Fruit fly (Drosophila melanogaster) whole organism, embryonic: Measurements from ENCODE around the gene CG14131.
A peak's percentile ranks its signal among the peaks of the same experiment; 100 is the strongest.

Source experiments
- Atf3 ChIP-seq: fragments of 200-800 bp; sonication (Bioruptor generic); optimal IDR thresholded peaks from 3 replicates; lab custom pipeline; 2016; ENCODE audit warnings: missing biosample characterization, missing genetic modification characterization
- BEAF-32 ChIP-seq: fragments of 200-800 bp; sonication (Bioruptor generic); optimal IDR thresholded peaks from 3 replicates; lab custom pipeline; 2017; ENCODE audit warnings: missing biosample characterization, missing genetic modification characterization, mild to moderate bottlenecking, moderate library complexity, missing genetic modification reagents
- BtbVII ChIP-seq: fragments of 200-800 bp; sonication (Bioruptor generic); optimal IDR thresholded peaks from 3 replicates; lab custom pipeline; 2017; ENCODE audit warnings: missing biosample characterization, mild to moderate bottlenecking, missing genetic modification characterization
- CG10267 ChIP-seq: fragments of 200-800 bp; sonication (Bioruptor generic); optimal IDR thresholded peaks from 2 replicates; lab custom pipeline; 2018; ENCODE audit warnings: missing biosample characterization, mild to moderate bottlenecking, missing genetic modification characterization, moderate library complexity
- CG10431 ChIP-seq: fragments of 200-800 bp; sonication (Bioruptor generic); optimal IDR thresholded peaks from 3 replicates; lab custom pipeline; 2018; ENCODE audit warnings: missing biosample characterization, mild to moderate bottlenecking, missing genetic modification characterization
- CG11456 ChIP-seq: fragments of 200-800 bp; sonication (Bioruptor generic); IDR thresholded peaks from 3 replicates; pipeline ENCODE4 v1.3.6; 2022; ENCODE audit warnings: missing biosample characterization, missing genetic modification characterization
- CG12391 ChIP-seq: fragments of 200-800 bp; sonication (Bioruptor generic); optimal IDR thresholded peaks from 3 replicates; lab custom pipeline; 2018; ENCODE audit warnings: missing biosample characterization, mild to moderate bottlenecking, missing genetic modification characterization, moderate library complexity
- CG1529 ChIP-seq: fragments of 200-800 bp; sonication (Bioruptor generic); optimal IDR thresholded peaks from 3 replicates; lab custom pipeline; 2018; ENCODE audit warnings: missing biosample characterization, missing genetic modification characterization
- CG1602 ChIP-seq: fragments of 200-800 bp; sonication (Bioruptor generic); optimal IDR thresholded peaks from 3 replicates; lab custom pipeline; 2016; ENCODE audit warnings: missing biosample characterization, missing genetic modification characterization
- CG16863 ChIP-seq: fragments of 200-800 bp; sonication (Bioruptor generic); optimal IDR thresholded peaks from 3 replicates; lab custom pipeline; 2016; ENCODE audit warnings: missing biosample characterization, missing genetic modification characterization
- CG17328 ChIP-seq: fragments of 200-800 bp; sonication (Bioruptor generic); IDR thresholded peaks from 2 replicates; pipeline ENCODE4 v1.3.6; 2022; ENCODE audit warnings: missing biosample characterization, missing genetic modification characterization
- CG18764 ChIP-seq: fragments of 200-800 bp; sonication (Bioruptor generic); optimal IDR thresholded peaks from 3 replicates; lab custom pipeline; 2016; ENCODE audit warnings: missing biosample characterization, missing genetic modification characterization
- CG2199 ChIP-seq: fragments of 200-800 bp; sonication (Bioruptor generic); IDR thresholded peaks from 3 replicates; pipeline ENCODE4 v1.3.6; 2022; ENCODE audit warnings: missing biosample characterization, missing genetic modification characterization
- CG2678 ChIP-seq: fragments of 200-800 bp; sonication (Bioruptor generic); optimal IDR thresholded peaks from 3 replicates; lab custom pipeline; 2019; ENCODE audit warnings: missing biosample characterization, mild to moderate bottlenecking, missing genetic modification characterization, moderate library complexity
- CG32532 ChIP-seq: fragments of 200-800 bp; sonication (Bioruptor generic); IDR thresholded peaks from 2 replicates; pipeline ENCODE4 v1.3.6; 2022; ENCODE audit warnings: missing biosample characterization, missing genetic modification characterization
- CG6175 ChIP-seq: fragments of 200-800 bp; sonication (Bioruptor generic); IDR thresholded peaks from 3 replicates; pipeline ENCODE4 v1.3.6; 2022; ENCODE audit warnings: missing biosample characterization, missing genetic modification characterization
- CG8359 ChIP-seq: fragments of 200-800 bp; sonication (Bioruptor generic); optimal IDR thresholded peaks from 2 replicates; lab custom pipeline; 2017; ENCODE audit warnings: missing biosample characterization, mild to moderate bottlenecking, missing genetic modification characterization, borderline replicate concordance
- D19B ChIP-seq: fragments of 200-800 bp; sonication (Bioruptor generic); optimal IDR thresholded peaks from 2 replicates; lab custom pipeline; 2017; ENCODE audit warnings: missing biosample characterization, mild to moderate bottlenecking, missing genetic modification characterization
- Dref ChIP-seq: fragments of 200-800 bp; sonication (Bioruptor generic); IDR thresholded peaks from 2 replicates; pipeline ENCODE4 v1.3.6; 2022; ENCODE audit warnings: missing biosample characterization, missing genetic modification characterization
- Fer2 ChIP-seq: fragments of 200-800 bp; sonication (Bioruptor generic); optimal IDR thresholded peaks from 2 replicates; lab custom pipeline; 2018; ENCODE audit warnings: missing biosample characterization, mild to moderate bottlenecking, missing genetic modification characterization, moderate library complexity
- HLH3B ChIP-seq: fragments of 200-800 bp; sonication (Bioruptor generic); IDR thresholded peaks from 2 replicates; pipeline ENCODE4 v1.3.6; 2022; ENCODE audit warnings: missing biosample characterization, missing genetic modification characterization
- Hmx ChIP-seq: fragments of 200-800 bp; sonication (Bioruptor generic); optimal IDR thresholded peaks from 2 replicates; lab custom pipeline; 2016; ENCODE audit warnings: missing biosample characterization, missing genetic modification characterization
- Hr51 ChIP-seq, 2 experiments: fragments of 200-800 bp; sonication (Bioruptor generic); optimal IDR thresholded peaks; 2 replicates in 1 of 2; 3 replicates in 1 of 2; lab custom pipeline; 2016 to 2018; ENCODE audit warnings: missing biosample characterization in 2 of 2, missing genetic modification characterization in 2 of 2, mild to moderate bottlenecking in 1 of 2, moderate library complexity in 1 of 2
- Lhr ChIP-seq: fragments of 200-800 bp; sonication (Bioruptor generic); optimal IDR thresholded peaks from 3 replicates; lab custom pipeline; 2017; ENCODE audit warnings: mild to moderate bottlenecking, missing biosample characterization, missing genetic modification reagents, missing genetic modification characterization
- Neu2 ChIP-seq: fragments of 200-800 bp; sonication (Bioruptor generic); optimal IDR thresholded peaks from 3 replicates; lab custom pipeline; 2016; ENCODE audit warnings: missing biosample characterization, missing genetic modification characterization, borderline replicate concordance
- Oaz ChIP-seq: fragments of 200-800 bp; sonication (Bioruptor generic); IDR thresholded peaks from 2 replicates; pipeline ENCODE4 v1.3.6; 2022; ENCODE audit warnings: missing biosample characterization, missing genetic modification characterization
- Optix ChIP-seq: fragments of 200-800 bp; sonication (Bioruptor generic); IDR thresholded peaks from 3 replicates; pipeline ENCODE4 v1.3.6; 2022; ENCODE audit warnings: missing biosample characterization, missing genetic modification characterization
- Sox100B ChIP-seq: fragments of 200-800 bp; sonication (Bioruptor generic); optimal IDR thresholded peaks from 3 replicates; lab custom pipeline; 2018; ENCODE audit warnings: missing biosample characterization, mild to moderate bottlenecking, missing genetic modification characterization
- Ssrp ChIP-seq: fragments of 200-800 bp; sonication (Bioruptor generic); optimal IDR thresholded peaks from 2 replicates; lab custom pipeline; 2018; ENCODE audit warnings: missing biosample characterization, mild to moderate bottlenecking, missing genetic modification characterization, moderate library complexity
- ato ChIP-seq: fragments of 200-800 bp; sonication (Bioruptor generic); IDR thresholded peaks from 2 replicates; pipeline ENCODE4 v1.3.6; 2022; ENCODE audit warnings: missing biosample characterization, missing genetic modification characterization; ENCODE audit not compliant: partially characterized antibody
- bsh ChIP-seq, 2 experiments: fragments of 200-800 bp; sonication (Bioruptor generic); optimal IDR thresholded peaks; 2 replicates each; lab custom pipeline; 2017 to 2018; ENCODE audit warnings: mild to moderate bottlenecking in 2 of 2, missing biosample characterization in 2 of 2, missing genetic modification characterization in 2 of 2, moderate library complexity in 1 of 2
- cad ChIP-seq: fragments of >200 bp; optimal IDR thresholded peaks from 2 replicates; lab custom pipeline; 2017; ENCODE audit warnings: missing biosample characterization, missing genetic modification characterization
- chinmo ChIP-seq: fragments of 200-800 bp; sonication (Bioruptor generic); IDR thresholded peaks from 4 replicates; pipeline ENCODE4 v1.3.6; 2022; ENCODE audit warnings: missing biosample characterization, missing genetic modification characterization; ENCODE audit not compliant: partially characterized antibody
- chn ChIP-seq: fragments of 200-800 bp; sonication (Bioruptor generic); optimal IDR thresholded peaks from 2 replicates; lab custom pipeline; 2016; ENCODE audit warnings: missing biosample characterization, missing genetic modification characterization
- dan ChIP-seq: fragments of 200-800 bp; sonication (Bioruptor generic); IDR thresholded peaks from 2 replicates; pipeline ENCODE4 v1.3.6; 2022; ENCODE audit warnings: missing biosample characterization, missing genetic modification characterization
- dpn ChIP-seq, 2 experiments: fragments of 200-800 bp; sonication (Bioruptor generic); optimal IDR thresholded peaks; 3 replicates each; lab custom pipeline; 2016; ENCODE audit warnings: missing biosample characterization in 2 of 2, missing genetic modification characterization in 2 of 2
- en ChIP-seq: fragments of 200-800 bp; sonication (Bioruptor generic); optimal IDR thresholded peaks from 2 replicates; lab custom pipeline; 2016; ENCODE audit warnings: missing biosample characterization, missing genetic modification characterization
- esg ChIP-seq: fragments of 200-800 bp; sonication (Bioruptor generic); conservative IDR thresholded peaks from 2 replicates; pipeline ENCODE4 v1.3.6; 2022; ENCODE audit warnings: missing biosample characterization, missing genetic modification characterization
- grn ChIP-seq: fragments of 200-800 bp; sonication (Bioruptor generic); optimal IDR thresholded peaks from 3 replicates; lab custom pipeline; 2017; ENCODE audit warnings: missing biosample characterization, missing genetic modification characterization
- h ChIP-seq: fragments of >200 bp; optimal IDR thresholded peaks from 2 replicates; lab custom pipeline; 2017
- hkb ChIP-seq, 2 experiments: fragments of 200-800 bp in 1 of 2; fragments of >200 bp in 1 of 2; sonication (Bioruptor generic) in 1 of 2; IDR thresholded peaks in 1 of 2; optimal IDR thresholded peaks in 1 of 2; 2 replicates each; pipeline versions ENCODE4 v1.3.6 to Lab custom; 2017 to 2022; ENCODE audit warnings: missing biosample characterization in 1 of 2, missing genetic modification characterization in 1 of 2
- insv ChIP-seq, 2 experiments: fragments of 200-800 bp; sonication (Bioruptor generic); optimal IDR thresholded peaks; 3 replicates each; lab custom pipeline; 2016 to 2018; ENCODE audit warnings: missing biosample characterization in 2 of 2, missing genetic modification characterization in 2 of 2
- kah ChIP-seq: fragments of 200-800 bp; sonication (Bioruptor generic); optimal IDR thresholded peaks from 2 replicates; lab custom pipeline; 2018; ENCODE audit warnings: missing biosample characterization, mild to moderate bottlenecking, missing genetic modification characterization
- mam ChIP-seq: fragments of 200-800 bp; sonication (Bioruptor generic); optimal IDR thresholded peaks from 3 replicates; lab custom pipeline; 2016; ENCODE audit warnings: missing biosample characterization, missing genetic modification characterization
- odd ChIP-seq: fragments of 200-800 bp; sonication (Bioruptor generic); optimal IDR thresholded peaks from 2 replicates; lab custom pipeline; 2017; ENCODE audit warnings: missing biosample characterization, mild to moderate bottlenecking, missing genetic modification characterization
- pho ChIP-seq: fragments of 200-800 bp; sonication (Bioruptor generic); optimal IDR thresholded peaks from 2 replicates; lab custom pipeline; 2016; ENCODE audit warnings: missing biosample characterization, missing genetic modification characterization
- sisA ChIP-seq: fragments of 200-800 bp; sonication (Bioruptor generic); IDR thresholded peaks from 2 replicates; pipeline ENCODE4 v1.3.6; 2022; ENCODE audit warnings: missing biosample characterization, missing genetic modification characterization
- sna ChIP-seq: fragments of 200-800 bp; sonication (Bioruptor generic); IDR thresholded peaks from 2 replicates; pipeline ENCODE4 v1.3.6; 2022; ENCODE audit warnings: missing biosample characterization, missing genetic modification characterization; ENCODE audit not compliant: partially characterized antibody
- stwl ChIP-seq: fragments of 200-800 bp; sonication (Bioruptor generic); optimal IDR thresholded peaks from 3 replicates; lab custom pipeline; 2018; ENCODE audit warnings: missing biosample characterization, mild to moderate bottlenecking, missing genetic modification characterization, moderate library complexity
- vfl ChIP-seq: fragments of 200-800 bp; sonication (Bioruptor generic); optimal IDR thresholded peaks from 2 replicates; lab custom pipeline; 2016; ENCODE audit warnings: missing biosample characterization, missing genetic modification characterization

CG14131 gene

dm6 chr3L:11825560-11826153 lies 48.8 kb downstream of the CG14131 start, which contains the start of gene CG32095 (continued):
- TF ChIP-seq grn (GFP tag; lab: Kevin White, UChicago) = no peak
- TF ChIP-seq CG1529 (GFP tag; lab: Kevin White, UChicago) = no peak
- TF ChIP-seq en (GFP tag; lab: Kevin White, UChicago) = no peak
- no peak for TF ChIP-seq BtbVII (GFP tag; lab: Kevin White, UChicago)
- TF ChIP-seq Hmx (GFP tag; lab: Kevin White, UChicago) = no peak
- TF ChIP-seq bsh (GFP tag; optimal IDR thresholded peaks at IDR 0.05; lab: Kevin White, UChicago) = no peak
- TF ChIP-seq BEAF-32 (GFP tag; lab: Kevin White, UChicago) = peak; percentile 80
- TF ChIP-seq mam (GFP tag; lab: Kevin White, UChicago) = no peak
- TF ChIP-seq CG2678 (tag; lab: Kevin White, UChicago) = no peak
- no peak for TF ChIP-seq cad
- TF ChIP-seq CG12391 (tag; lab: Kevin White, UChicago) = no peak
- TF ChIP-seq Neu2 (GFP tag; lab: Kevin White, UChicago) = no peak
- TF ChIP-seq Atf3 = no peak
- no peak for TF ChIP-seq CG10431 (GFP tag; lab: Kevin White, UChicago)
- TF ChIP-seq odd = no peak
- TF ChIP-seq dan (GFP tag; lab: Robert Waterston, UW) = no peak
- peak; percentile 66; the same call in 1 of the 2 replicates for TF ChIP-seq ato
- no peak for TF ChIP-seq Fer2 (tag; lab: Kevin White, UChicago)
- TF ChIP-seq Dref (GFP tag; lab: Robert Waterston, UW) = peak; percentile 74
- no peak for TF ChIP-seq dpn (GFP tag; optimal IDR thresholded peaks at IDR 0.05; lab: Kevin White, UChicago)
- TF ChIP-seq CG11456 (GFP tag; lab: Robert Waterston, UW) = no peak
- no peak for TF ChIP-seq Sox100B (GFP tag; lab: Kevin White, UChicago)
- no peak for TF ChIP-seq CG32532
- TF ChIP-seq CG18764 (GFP tag; lab: Kevin White, UChicago) = no peak
- no peak for TF ChIP-seq HLH3B
- TF ChIP-seq chinmo = 0 out of 4 replicates have a peak, but pooled peaks have one; percentile 14
- TF ChIP-seq esg (GFP tag; lab: Robert Waterston, UW) = no peak
- no peak for TF ChIP-seq insv (GFP tag; optimal IDR thresholded peaks at IDR 0.05; lab: Kevin White, UChicago)
- TF ChIP-seq Ssrp (tag; lab: Kevin White, UChicago) = no peak
- TF ChIP-seq CG2199 = no peak
- no peak for TF ChIP-seq kah (GFP tag; lab: Kevin White, UChicago)
- TF ChIP-seq sisA = no peak
- TF ChIP-seq CG1602 (GFP tag; lab: Kevin White, UChicago) = no peak
- TF ChIP-seq vfl (GFP tag; lab: Kevin White, UChicago) = no peak
- no peak for TF ChIP-seq pho (GFP tag; lab: Kevin White, UChicago)
- no peak for TF ChIP-seq h (lab: Kevin White, UChicago)
- TF ChIP-seq Lhr (GFP tag; lab: Kevin White, UChicago) = no peak
- TF ChIP-seq Optix = no peak
- TF ChIP-seq chn = no peak
- no peak for TF ChIP-seq CG16863 (GFP tag; lab: Kevin White, UChicago)
- TF ChIP-seq CG17328 = no peak
- TF ChIP-seq hkb (optimal IDR thresholded peaks at IDR 0.05; lab: Kevin White, UChicago) = no peak
- TF ChIP-seq hkb (GFP tag; IDR thresholded peaks at IDR 0.05; lab: Robert Waterston, UW) = no peak
- no peak for TF ChIP-seq Oaz (GFP tag; lab: Robert Waterston, UW)
- TF ChIP-seq CG8359 (GFP tag; lab: Kevin White, UChicago) = no peak
- TF ChIP-seq sna (GFP tag; lab: Robert Waterston, UW) = peak; percentile 90
- TF ChIP-seq Hr51 (GFP tag; optimal IDR thresholded peaks at IDR 0.05; lab: Kevin White, UChicago) = no peak
- peak; percentile 40 for TF ChIP-seq stwl (tag; lab: Kevin White, UChicago)
- TF ChIP-seq CG10267 = peak; percentile 18
- TF ChIP-seq CG6175 (GFP tag; lab: Robert Waterston, UW) = no peak
- no peak for TF ChIP-seq D19B (GFP tag; lab: Kevin White, UChicago)
